Fruit fly (Drosophila melanogaster) whole organism, embryonic: ENCODE measurements around the gene cort.

ENCODE experiments used
- Aef1 ChIP-seq: fragments of 200-800 bp; sonication (Bioruptor generic); IDR thresholded peaks from 3 replicates; pipeline ENCODE4 v1.3.6; 2022; ENCODE audit warnings: missing biosample characterization, missing genetic modification characterization
- BtbVII ChIP-seq: fragments of 200-800 bp; sonication (Bioruptor generic); optimal IDR thresholded peaks from 3 replicates; lab custom pipeline; 2017; ENCODE audit warnings: missing biosample characterization, mild to moderate bottlenecking, missing genetic modification characterization
- CG11723 ChIP-seq: fragments of 200-800 bp; sonication (Bioruptor generic); optimal IDR thresholded peaks from 2 replicates; lab custom pipeline; 2017; ENCODE audit warnings: missing biosample characterization, mild to moderate bottlenecking, missing genetic modification characterization
- CG12104 ChIP-seq: fragments of 200-800 bp; sonication (Bioruptor generic); optimal IDR thresholded peaks from 3 replicates; lab custom pipeline; 2016; ENCODE audit warnings: missing biosample characterization, missing genetic modification characterization
- CG12391 ChIP-seq: fragments of 200-800 bp; sonication (Bioruptor generic); optimal IDR thresholded peaks from 3 replicates; lab custom pipeline; 2018; ENCODE audit warnings: missing biosample characterization, mild to moderate bottlenecking, missing genetic modification characterization, moderate library complexity
- CG12744 ChIP-seq: fragments of 200-800 bp; sonication (Bioruptor generic); optimal IDR thresholded peaks from 2 replicates; lab custom pipeline; 2016; ENCODE audit warnings: missing biosample characterization, missing genetic modification characterization
- CG13424 ChIP-seq: fragments of 200-800 bp; sonication (Bioruptor generic); optimal IDR thresholded peaks from 2 replicates; lab custom pipeline; 2019; ENCODE audit warnings: missing biosample characterization, mild to moderate bottlenecking, missing genetic modification characterization, moderate library complexity
- CG14050 ChIP-seq: fragments of 200-800 bp; sonication (Bioruptor generic); IDR thresholded peaks from 3 replicates; pipeline ENCODE4 v1.3.6; 2022; ENCODE audit warnings: missing biosample characterization, missing genetic modification characterization
- CG14441 ChIP-seq: fragments of 200-800 bp; sonication (Bioruptor generic); IDR thresholded peaks from 2 replicates; pipeline ENCODE4 v1.3.6; 2022; ENCODE audit warnings: missing biosample characterization, missing genetic modification characterization
- CG17612 ChIP-seq: fragments of 200-800 bp; sonication (Bioruptor generic); IDR thresholded peaks from 2 replicates; pipeline ENCODE4 v1.3.6; 2022; ENCODE audit warnings: missing biosample characterization, missing genetic modification characterization
- CG17802 ChIP-seq: fragments of 200-800 bp; sonication (Bioruptor generic); optimal IDR thresholded peaks from 2 replicates; lab custom pipeline; 2018; ENCODE audit warnings: missing biosample characterization, mild to moderate bottlenecking, missing genetic modification characterization, moderate library complexity
- CG18599 ChIP-seq: fragments of 200-800 bp; sonication (Bioruptor generic); optimal IDR thresholded peaks from 3 replicates; lab custom pipeline; 2017; ENCODE audit warnings: missing biosample characterization, missing genetic modification characterization, mild to moderate bottlenecking, moderate library complexity, missing genetic modification reagents
- CG30403 ChIP-seq: fragments of 200-800 bp; sonication (Bioruptor generic); optimal IDR thresholded peaks from 3 replicates; lab custom pipeline; 2016; ENCODE audit warnings: missing biosample characterization, missing genetic modification characterization
- CG32772 ChIP-seq: fragments of 200-800 bp; sonication (Bioruptor generic); IDR thresholded peaks from 2 replicates; pipeline ENCODE4 v1.3.6; 2022; ENCODE audit warnings: missing biosample characterization, missing genetic modification characterization
- CG6854 ChIP-seq: fragments of 200-800 bp; sonication (Bioruptor generic); optimal IDR thresholded peaks from 3 replicates; lab custom pipeline; 2017; ENCODE audit warnings: missing biosample characterization, mild to moderate bottlenecking, missing genetic modification characterization
- CG7271 ChIP-seq: fragments of 200-800 bp; sonication (Bioruptor generic); optimal IDR thresholded peaks from 2 replicates; lab custom pipeline; 2018; ENCODE audit warnings: missing biosample characterization, mild to moderate bottlenecking, missing genetic modification characterization, moderate library complexity
- CG7745 ChIP-seq: fragments of 200-800 bp; sonication (Bioruptor generic); optimal IDR thresholded peaks from 2 replicates; lab custom pipeline; 2018; ENCODE audit warnings: missing biosample characterization, mild to moderate bottlenecking, missing genetic modification characterization, moderate library complexity
- CG8924 ChIP-seq: fragments of 200-800 bp; optimal IDR thresholded peaks from 3 replicates; lab custom pipeline; 2019; ENCODE audit warnings: missing biosample characterization, mild to moderate bottlenecking, missing genetic modification characterization, moderate library complexity
- CG9727 ChIP-seq: fragments of 200-800 bp; sonication (Bioruptor generic); optimal IDR thresholded peaks from 3 replicates; lab custom pipeline; 2017; ENCODE audit warnings: missing biosample characterization, mild to moderate bottlenecking, missing genetic modification characterization
- D19A ChIP-seq: fragments of 200-800 bp; optimal IDR thresholded peaks from 3 replicates; lab custom pipeline; 2019; ENCODE audit warnings: missing biosample characterization, mild to moderate bottlenecking, missing genetic modification characterization, moderate library complexity
- Dbx ChIP-seq: fragments of 200-800 bp; sonication (Bioruptor generic); IDR thresholded peaks from 3 replicates; pipeline ENCODE4 v1.3.6; 2022; ENCODE audit warnings: missing biosample characterization, missing genetic modification characterization
- Fer2 ChIP-seq: fragments of 200-800 bp; sonication (Bioruptor generic); optimal IDR thresholded peaks from 2 replicates; lab custom pipeline; 2018; ENCODE audit warnings: missing biosample characterization, mild to moderate bottlenecking, missing genetic modification characterization, moderate library complexity
- Gsc ChIP-seq: fragments of 200-800 bp; sonication (Bioruptor generic); IDR thresholded peaks from 2 replicates; pipeline ENCODE4 v1.3.6; 2022; ENCODE audit warnings: missing biosample characterization, missing genetic modification characterization
- Hand ChIP-seq: fragments of 200-800 bp; sonication (Bioruptor generic); optimal IDR thresholded peaks from 2 replicates; lab custom pipeline; 2017; ENCODE audit warnings: mild to moderate bottlenecking, missing biosample characterization, missing genetic modification reagents, missing genetic modification characterization
- HmgD ChIP-seq: fragments of 200-800 bp; sonication (Bioruptor generic); optimal IDR thresholded peaks from 3 replicates; lab custom pipeline; 2016; ENCODE audit warnings: missing biosample characterization, missing genetic modification characterization
- Hr3 ChIP-seq: fragments of 200-800 bp; sonication (Bioruptor generic); optimal IDR thresholded peaks from 3 replicates; lab custom pipeline; 2016; ENCODE audit warnings: missing biosample characterization, missing genetic modification characterization
- MBD-R2 ChIP-seq: fragments of 200-800 bp; sonication (Bioruptor generic); IDR thresholded peaks from 2 replicates; pipeline ENCODE4 v1.3.6; 2022; ENCODE audit warnings: missing biosample characterization, missing genetic modification characterization
- Oli ChIP-seq: fragments of 200-800 bp; sonication (Bioruptor generic); optimal IDR thresholded peaks from 2 replicates; lab custom pipeline; 2018; ENCODE audit warnings: missing biosample characterization, mild to moderate bottlenecking, missing genetic modification characterization, moderate library complexity
- Sry-β ChIP-seq: fragments of 200-800 bp; sonication (Bioruptor generic); optimal IDR thresholded peaks from 2 replicates; lab custom pipeline; 2018; ENCODE audit warnings: missing biosample characterization, mild to moderate bottlenecking, missing genetic modification characterization, moderate library complexity
- Usf ChIP-seq: fragments of 200-800 bp; sonication (Bioruptor generic); optimal IDR thresholded peaks from 2 replicates; lab custom pipeline; 2017; ENCODE audit warnings: missing genotype, missing biosample characterization, missing genetic modification characterization
- Vsx1 ChIP-seq: fragments of 200-800 bp; sonication (Bioruptor generic); optimal IDR thresholded peaks from 2 replicates; lab custom pipeline; 2017; ENCODE audit warnings: missing biosample characterization, mild to moderate bottlenecking, missing genetic modification characterization, missing genetic modification reagents
- ap ChIP-seq: fragments of 200-800 bp; sonication (Bioruptor generic); IDR thresholded peaks from 2 replicates; pipeline ENCODE4 v1.3.6; 2022; ENCODE audit warnings: missing biosample characterization, missing genetic modification characterization
- ase ChIP-seq: fragments of 200-800 bp; sonication (Bioruptor generic); IDR thresholded peaks from 3 replicates; pipeline ENCODE4 v1.3.6; 2022; ENCODE audit warnings: missing biosample characterization, missing genetic modification characterization
- bigmax ChIP-seq: fragments of 200-800 bp; sonication (Bioruptor generic); optimal IDR thresholded peaks from 2 replicates; lab custom pipeline; 2018; ENCODE audit warnings: missing biosample characterization, mild to moderate bottlenecking, missing genetic modification characterization
- chn ChIP-seq: fragments of 200-800 bp; sonication (Bioruptor generic); optimal IDR thresholded peaks from 2 replicates; lab custom pipeline; 2016; ENCODE audit warnings: missing biosample characterization, missing genetic modification characterization
- corto ChIP-seq: fragments of 200-800 bp; sonication (Bioruptor generic); optimal IDR thresholded peaks from 2 replicates; lab custom pipeline; 2016; ENCODE audit warnings: missing biosample characterization, mild to moderate bottlenecking, missing genetic modification characterization, moderate library complexity
- esg ChIP-seq: fragments of 200-800 bp; sonication (Bioruptor generic); conservative IDR thresholded peaks from 2 replicates; pipeline ENCODE4 v1.3.6; 2022; ENCODE audit warnings: missing biosample characterization, missing genetic modification characterization
- gce ChIP-seq: fragments of 200-800 bp; sonication (Bioruptor generic); IDR thresholded peaks from 3 replicates; pipeline ENCODE4 v1.3.6; 2022; ENCODE audit warnings: missing biosample characterization, missing genetic modification characterization
- gsb-n ChIP-seq: fragments of 200-800 bp; sonication (Bioruptor generic); optimal IDR thresholded peaks from 3 replicates; lab custom pipeline; 2018; ENCODE audit warnings: missing biosample characterization, mild to moderate bottlenecking, missing genetic modification characterization
- her ChIP-seq: fragments of 200-800 bp; sonication (Bioruptor generic); optimal IDR thresholded peaks from 2 replicates; lab custom pipeline; 2016; ENCODE audit warnings: missing biosample characterization, missing genetic modification characterization
- jing ChIP-seq: fragments of 200-800 bp; sonication (Bioruptor generic); optimal IDR thresholded peaks from 2 replicates; lab custom pipeline; 2018; ENCODE audit warnings: missing biosample characterization, mild to moderate bottlenecking, missing genetic modification characterization
- nerfin-2 ChIP-seq: fragments of 200-800 bp; sonication (Bioruptor generic); IDR thresholded peaks from 2 replicates; pipeline ENCODE4 v1.3.6; 2022; ENCODE audit warnings: missing biosample characterization, missing genetic modification characterization; ENCODE audit not compliant: partially characterized antibody
- odd ChIP-seq: fragments of 200-800 bp; sonication (Bioruptor generic); optimal IDR thresholded peaks from 2 replicates; lab custom pipeline; 2017; ENCODE audit warnings: missing biosample characterization, mild to moderate bottlenecking, missing genetic modification characterization
- schlank ChIP-seq: fragments of 200-800 bp; sonication (Bioruptor generic); optimal IDR thresholded peaks from 2 replicates; lab custom pipeline; 2018; ENCODE audit warnings: missing biosample characterization, mild to moderate bottlenecking, missing genetic modification characterization
- sens-2 ChIP-seq: fragments of 200-800 bp; sonication (Bioruptor generic); IDR thresholded peaks from 2 replicates; pipeline ENCODE4 v1.3.6; 2022; ENCODE audit warnings: missing biosample characterization, missing genetic modification characterization
- sim ChIP-seq: fragments of 200-800 bp; sonication (Bioruptor generic); IDR thresholded peaks from 2 replicates; pipeline ENCODE4 v1.3.6; 2022; ENCODE audit warnings: missing biosample characterization, missing genetic modification characterization
- ssp ChIP-seq: fragments of 200-800 bp; sonication (Bioruptor generic); IDR thresholded peaks from 2 replicates; pipeline ENCODE4 v1.3.6; 2022; ENCODE audit warnings: missing biosample characterization, missing genetic modification characterization
- wdn ChIP-seq: fragments of 200-800 bp; sonication (Bioruptor generic); IDR thresholded peaks from 2 replicates; pipeline ENCODE4 v1.3.6; 2022; ENCODE audit warnings: missing biosample characterization, missing genetic modification characterization
- wor ChIP-seq: fragments of 200-800 bp; sonication (Bioruptor generic); IDR thresholded peaks from 2 replicates; pipeline ENCODE4 v1.3.6; 2022; ENCODE audit warnings: missing biosample characterization, missing genetic modification characterization

The cort gene

dm6 chr2L:6673211-6674012 is 3.0 kb downstream of the cort start, which contains the start of gene Spn27A (continued):
- TF ChIP-seq gsb-n (tag; lab: Kevin White, UChicago) (peak; percentile 59), jing (GFP tag; lab: Kevin White, UChicago) (peak; percentile 51), CG17612 (GFP tag; lab: Robert Waterston, UW) (no peak), CG14050 (GFP tag; lab: Robert Waterston, UW) (peak; percentile 19; the same call in 2 of the 3 replicates), CG32772 (GFP tag; lab: Robert Waterston, UW) (peak; percentile 39; the same call in 1 of the 2 replicates), CG17802 (tag; lab: Kevin White, UChicago) (no peak), schlank (tag; lab: Kevin White, UChicago) (no peak), Hr3 (peak; percentile 38), MBD-R2 (GFP tag; lab: Robert Waterston, UW) (peak; percentile 97), Sry-β (GFP tag; lab: Kevin White, UChicago) (peak; percentile 54), wdn (GFP tag; lab: Robert Waterston, UW) (no peak), CG13424 (peak; percentile 61), CG12104 (GFP tag; lab: Kevin White, UChicago) (peak; percentile 56), sim (GFP tag; lab: Robert Waterston, UW) (peak; percentile 28; the same call in 1 of the 2 replicates), sens-2 (peak; percentile 7; the same call in 1 of the 2 replicates), CG14441 (GFP tag; lab: Robert Waterston, UW) (0 out of 2 replicates have a peak, but pooled peaks have one; percentile 14), CG9727 (GFP tag; lab: Kevin White, UChicago) (peak; percentile 46), Usf (GFP tag; lab: Kevin White, UChicago) (no peak), CG30403 (peak; percentile 66), ap (GFP tag; lab: Robert Waterston, UW) (peak; percentile 50; the same call in 1 of the 2 replicates), corto (GFP tag; lab: Kevin White, UChicago) (no peak), gce (GFP tag; lab: Robert Waterston, UW) (0 out of 3 replicates have a peak, but pooled peaks have one; percentile 44), Vsx1 (GFP tag; lab: Kevin White, UChicago) (no peak), Aef1 (peak; percentile 35; the same call in 1 of the 3 replicates), CG8924 (tag; lab: Kevin White, UChicago) (no peak), CG12391 (peak; percentile 72), nerfin-2 (GFP tag; lab: Robert Waterston, UW) (no peak), ase (no peak), CG11723 (peak; percentile 35), CG18599 (GFP tag; lab: Kevin White, UChicago) (no peak), BtbVII (peak; percentile 64), Dbx (GFP tag; lab: Robert Waterston, UW) (0 out of 3 replicates have a peak, but pooled peaks have one; percentile 33), CG6854 (GFP tag; lab: Kevin White, UChicago) (no peak), HmgD (GFP tag; lab: Kevin White, UChicago) (peak; percentile 36), CG7745 (tag; lab: Kevin White, UChicago) (no peak), her (GFP tag; lab: Kevin White, UChicago) (peak; percentile 36), Fer2 (tag; lab: Kevin White, UChicago) (peak; percentile 29), Hand (GFP tag; lab: Kevin White, UChicago) (no peak), bigmax (peak; percentile 34), ssp (GFP tag; lab: Robert Waterston, UW) (peak; percentile 20; the same call in 1 of the 2 replicates), CG12744 (GFP tag; lab: Kevin White, UChicago) (no peak), CG7271 (tag; lab: Kevin White, UChicago) (no peak), esg (no peak; the same call in 1 of the 2 replicates), Gsc (GFP tag; lab: Robert Waterston, UW) (no peak), Oli (peak; percentile 63), D19A (tag; lab: Kevin White, UChicago) (no peak), wor (GFP tag; lab: Robert Waterston, UW) (no peak; the same call in 1 of the 2 replicates), odd (GFP tag; lab: Kevin White, UChicago) (peak; percentile 28), chn (GFP tag; lab: Kevin White, UChicago) (peak; percentile 28)
